Fruit fly (Drosophila melanogaster): ENCODE results near the gene CG1677.

CG1677 gene

DNA sequence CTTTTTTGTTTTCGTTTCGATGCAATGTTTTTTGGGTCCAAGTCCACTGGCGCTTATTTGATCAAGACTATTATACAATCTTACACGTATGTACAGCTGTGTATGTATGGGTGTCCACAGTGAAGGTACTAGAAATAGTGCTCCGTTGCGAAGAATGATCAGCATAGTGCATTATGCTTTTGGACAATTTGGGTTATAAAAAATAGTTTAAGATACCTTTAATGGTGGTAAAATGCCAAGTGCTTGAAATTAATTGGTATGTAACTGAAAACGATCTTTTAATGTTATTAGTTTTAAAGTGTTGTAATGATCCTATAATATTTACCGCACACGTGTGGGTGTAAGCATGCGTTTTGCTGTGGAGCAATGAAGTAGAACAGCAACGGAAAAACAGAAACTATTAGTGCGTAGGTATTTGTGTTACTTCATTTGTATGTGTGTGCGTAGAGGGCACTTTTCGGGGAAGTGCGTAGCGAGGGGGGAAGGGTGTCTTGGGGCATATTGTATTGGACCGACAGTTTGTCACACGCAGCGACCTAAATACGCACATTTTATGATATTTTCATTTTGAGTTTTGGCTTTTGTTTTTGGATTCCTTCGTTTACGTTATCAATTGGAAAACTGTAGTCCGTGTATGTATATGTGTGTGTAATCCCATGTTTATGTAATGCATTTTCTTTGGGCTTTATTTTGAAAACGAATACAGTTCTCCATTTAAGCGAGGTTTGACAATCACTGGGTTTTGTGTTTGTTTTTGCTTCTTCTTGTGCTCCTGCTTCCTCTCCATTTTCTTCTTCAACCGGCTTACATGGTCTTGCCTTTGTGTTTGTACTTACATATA is 69.3 kb downstream of the CG1677 start (continued):
- TF ChIP-seq spab (GFP tag; optimal IDR thresholded peaks at IDR 0.05) (peak; percentile 55), CG10669 (GFP tag; optimal IDR thresholded peaks at IDR 0.05) (peak; percentile 72), achi (GFP tag; optimal IDR thresholded peaks at IDR 0.05) (peak; percentile 67), CG11294 (GFP tag; IDR thresholded peaks at IDR 0.05) (peak; percentile 58), Ets96B (tag; optimal IDR thresholded peaks at IDR 0.05) (peak; percentile 72), salr (GFP tag; optimal IDR thresholded peaks at IDR 0.05) (peak; percentile 32 to 65), ss (GFP tag; optimal IDR thresholded peaks at IDR 0.05) (peak; percentile 20 to 36), Lpt (GFP tag; optimal IDR thresholded peaks at IDR 0.05) (peak; percentile 66), cyc (GFP tag; optimal IDR thresholded peaks at IDR 0.05) (no peak), fd85E (GFP tag; optimal IDR thresholded peaks at IDR 0.05) (no peak), Smox (GFP tag; optimal IDR thresholded peaks at IDR 0.05) (no peak), CG3032 (tag; optimal IDR thresholded peaks at IDR 0.05) (peak; percentile 71), lz (GFP tag; optimal IDR thresholded peaks at IDR 0.05) (peak; percentile 14), Met (GFP tag; optimal IDR thresholded peaks at IDR 0.05) (peak; percentile 22), Gug (GFP tag; IDR thresholded peaks at IDR 0.05) (peak; percentile 64; the same call in 1 of the 2 replicates), CG11762 (GFP tag; optimal IDR thresholded peaks at IDR 0.05; ENCODE audit: insufficient read depth) (peak; percentile 72), CG6276 (GFP tag; optimal IDR thresholded peaks at IDR 0.05) (peak; percentile 82), OdsH (GFP tag; optimal IDR thresholded peaks at IDR 0.05) (peak; percentile 72), CG34406 (GFP tag; optimal IDR thresholded peaks at IDR 0.05) (peak; percentile 46), CG3919 (GFP tag; optimal IDR thresholded peaks at IDR 0.05) (peak; percentile 66), CG6792 (GFP tag; optimal IDR thresholded peaks at IDR 0.05) (peak; percentile 41), CG31627 (GFP tag; optimal IDR thresholded peaks at IDR 0.05) (peak; percentile 2), CG10631 (GFP tag; optimal IDR thresholded peaks at IDR 0.05) (peak; percentile 64), fd59A (GFP tag; optimal IDR thresholded peaks at IDR 0.05) (peak; percentile 60), Blimp-1 (GFP tag; optimal IDR thresholded peaks at IDR 0.05) (no peak), CG7368 (GFP tag; optimal IDR thresholded peaks at IDR 0.05) (peak; percentile 54), CG15336 (GFP tag; IDR thresholded peaks at IDR 0.05) (peak; percentile 84), CG32006 (GFP tag; optimal IDR thresholded peaks at IDR 0.05) (peak; percentile 85), topi (GFP tag; optimal IDR thresholded peaks at IDR 0.05) (peak; percentile 28), Hr38 (GFP tag; optimal IDR thresholded peaks at IDR 0.05) (no peak), CG8119 (GFP tag; IDR thresholded peaks at IDR 0.05) (peak; percentile 86)

DNA sequence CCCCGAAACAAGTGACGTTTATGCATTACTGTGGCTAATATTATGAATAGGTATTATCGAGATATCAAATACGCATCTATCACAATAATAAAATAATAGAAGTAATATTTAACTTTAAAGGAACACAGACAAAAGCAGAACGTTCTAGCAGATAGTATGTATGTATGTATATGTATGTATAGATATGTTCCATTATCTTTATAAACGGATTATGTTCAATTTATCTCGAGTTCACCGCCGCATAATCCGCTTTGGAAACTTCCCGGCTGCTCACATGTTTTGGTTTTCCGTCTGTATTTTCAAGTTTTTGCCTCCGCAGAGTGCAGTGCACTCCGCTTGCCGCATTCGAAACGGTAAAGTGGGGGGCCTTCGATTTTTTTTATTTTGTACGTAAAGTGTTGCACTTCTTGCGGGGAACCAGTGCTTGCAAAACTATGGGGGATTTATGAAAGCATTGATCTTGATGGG is 70.0 kb downstream of the CG1677 start:
- peak; percentile 70 for TF ChIP-seq Hr4 (GFP tag; optimal IDR thresholded peaks at IDR 0.05)
- TF ChIP-seq CG3919 (GFP tag; optimal IDR thresholded peaks at IDR 0.05), result peak; percentile 59
- peak; percentile 53 for TF ChIP-seq CG1621 (tag; optimal IDR thresholded peaks at IDR 0.05)
- TF ChIP-seq Eip75B (GFP tag; optimal IDR thresholded peaks at IDR 0.05), result peak; percentile 83
- peak; percentile 69 for TF ChIP-seq vri (GFP tag; optimal IDR thresholded peaks at IDR 0.05)
- peak; percentile 56 for TF ChIP-seq CG10669 (GFP tag; optimal IDR thresholded peaks at IDR 0.05)
- peak; percentile 79 for TF ChIP-seq Ets96B (tag; optimal IDR thresholded peaks at IDR 0.05)
- TF ChIP-seq eg (GFP tag; IDR thresholded peaks at IDR 0.05), result peak; percentile 75
- peak; percentile 23 for TF ChIP-seq dac (GFP tag; optimal IDR thresholded peaks at IDR 0.05)
- TF ChIP-seq CG8119 (GFP tag; IDR thresholded peaks at IDR 0.05), result peak; percentile 79
- peak; percentile 82 for TF ChIP-seq Eip93F (GFP tag; optimal IDR thresholded peaks at IDR 0.05)
- TF ChIP-seq CG10631 (GFP tag; optimal IDR thresholded peaks at IDR 0.05), result peak; percentile 59
- TF ChIP-seq CG16779 (tag; optimal IDR thresholded peaks at IDR 0.05), result peak; percentile 79
- peak; percentile 81 for TF ChIP-seq esn (GFP tag; optimal IDR thresholded peaks at IDR 0.05)
- TF ChIP-seq salr (GFP tag; optimal IDR thresholded peaks at IDR 0.05), result no peak
- peak; percentile 58 for TF ChIP-seq pdm3 (GFP tag; optimal IDR thresholded peaks at IDR 0.05)
- TF ChIP-seq CG31627 (GFP tag; optimal IDR thresholded peaks at IDR 0.05), result peak; percentile 28
- TF ChIP-seq CG9139 (GFP tag; optimal IDR thresholded peaks at IDR 0.05), result peak; percentile 36
- TF ChIP-seq dsx (GFP tag; optimal IDR thresholded peaks at IDR 0.05; ENCODE audit: poor library complexity, severe bottlenecking), result peak; percentile 91
- TF ChIP-seq Gug (GFP tag; IDR thresholded peaks at IDR 0.05), result peak; percentile 37; the same call in 1 of the 2 replicates
- peak; percentile 30 for TF ChIP-seq Blimp-1 (GFP tag; optimal IDR thresholded peaks at IDR 0.05)
- TF ChIP-seq Hr38 (GFP tag; optimal IDR thresholded peaks at IDR 0.05), result no peak
- peak; percentile 60 for TF ChIP-seq CG6808 (GFP tag; optimal IDR thresholded peaks at IDR 0.05)
- peak; percentile 74 for TF ChIP-seq Smox (GFP tag; optimal IDR thresholded peaks at IDR 0.05)
- TF ChIP-seq CG11762 (GFP tag; optimal IDR thresholded peaks at IDR 0.05; ENCODE audit: insufficient read depth), result no peak
- peak; percentile 51 for TF ChIP-seq CG7368 (GFP tag; optimal IDR thresholded peaks at IDR 0.05)
- peak; percentile 25 for TF ChIP-seq CG6854 (GFP tag; optimal IDR thresholded peaks at IDR 0.05)
- TF ChIP-seq fd59A (GFP tag; optimal IDR thresholded peaks at IDR 0.05), result peak; percentile 52
- peak; percentile 67 for TF ChIP-seq lz (GFP tag; optimal IDR thresholded peaks at IDR 0.05)
- peak; percentile 44 for TF ChIP-seq CG32006 (GFP tag; optimal IDR thresholded peaks at IDR 0.05)
- no peak for TF ChIP-seq Lpt (GFP tag; optimal IDR thresholded peaks at IDR 0.05)

Measured in whole organism, prepupa.